Worm (Caenorhabditis elegans) whole organism, L1 larva: Measurements from ENCODE around the gene clec-2.

Experiments
- C34B4.2 ChIP-seq: sonication (generic microtip); optimal IDR thresholded peaks from 2 replicates; lab custom pipeline; 2017; ENCODE audit warnings: mild to moderate bottlenecking, missing genetic modification characterization, missing compliant biosample characterization
- alr-1 ChIP-seq: fragments of 200-800 bp; sonication (Bioruptor generic); optimal IDR thresholded peaks from 2 replicates; lab custom pipeline; 2018; ENCODE audit warnings: borderline replicate concordance, mild to moderate bottlenecking, missing genetic modification characterization, missing compliant biosample characterization
- aly-2 ChIP-seq: fragments of 150-350 bp; optimal IDR thresholded peaks from 2 replicates; lab custom pipeline; 2014; ENCODE audit warnings: missing biosample characterization, missing genetic modification characterization
- ama-1 ChIP-seq: fragments of 150-350 bp; optimal IDR thresholded peaks from 2 replicates; lab custom pipeline; 2014
- ceh-63 ChIP-seq: fragments of 200-800 bp; sonication (Bioruptor generic); optimal IDR thresholded peaks from 2 replicates; lab custom pipeline; 2018; ENCODE audit warnings: mild to moderate bottlenecking, missing genetic modification characterization, missing compliant biosample characterization
- ceh-82 ChIP-seq, 3 experiments: fragments of 150-350 bp in 1 of 3; sonication (generic microtip) in 2 of 3; optimal IDR thresholded peaks; 2 replicates each; lab custom pipeline; 2014 to 2017; ENCODE audit warnings: missing biosample characterization in 3 of 3, missing genetic modification characterization in 3 of 3
- ceh-90 ChIP-seq: sonication (generic microtip); optimal IDR thresholded peaks from 2 replicates; lab custom pipeline; 2016; ENCODE audit warnings: missing genetic modification characterization, missing compliant biosample characterization
- ces-1 ChIP-seq: fragments of 150-350 bp; optimal IDR thresholded peaks from 2 replicates; lab custom pipeline; 2014; ENCODE audit warnings: missing biosample characterization, missing genetic modification reagents, missing genetic modification characterization
- elt-3 ChIP-seq, 6 experiments: fragments of 150-350 bp in 1 of 6; sonication (generic microtip); optimal IDR thresholded peaks; 2 replicates each; lab custom pipeline; 2017 to 2018; ENCODE audit warnings: missing biosample characterization in 6 of 6, missing genetic modification characterization in 6 of 6, inconsistent platforms in 1 of 6
- fkh-10 ChIP-seq: sonication (generic microtip); optimal IDR thresholded peaks from 2 replicates; lab custom pipeline; 2017; ENCODE audit warnings: missing biosample characterization, missing genetic modification reagents, missing genetic modification characterization
- fkh-4 ChIP-seq: sonication (generic microtip); optimal IDR thresholded peaks from 2 replicates; lab custom pipeline; 2016; ENCODE audit warnings: missing compliant biosample characterization, missing genetic modification characterization, borderline replicate concordance
- grh-1 ChIP-seq: fragments of 200-800 bp; sonication (Bioruptor generic); IDR thresholded peaks from 2 replicates; pipeline ENCODE4 v1.3.6; 2022; ENCODE audit warnings: missing genetic modification reagents, missing genetic modification characterization, missing compliant biosample characterization
- irx-1 ChIP-seq: sonication (generic microtip); optimal IDR thresholded peaks from 2 replicates; lab custom pipeline; 2016; ENCODE audit warnings: missing genetic modification characterization, missing compliant biosample characterization
- isw-1 ChIP-seq: fragments of 200-800 bp; sonication (Bioruptor generic); IDR thresholded peaks from 2 replicates; pipeline ENCODE4 v1.3.6; 2022; ENCODE audit warnings: missing genetic modification characterization, missing compliant biosample characterization
- jun-1 ChIP-seq: fragments of 150-350 bp; optimal IDR thresholded peaks from 2 replicates; lab custom pipeline; 2014; ENCODE audit warnings: missing biosample characterization, missing genetic modification reagents, missing genetic modification characterization
- lin-35 ChIP-seq, 2 experiments: fragments of 150-350 bp; optimal IDR thresholded peaks; 2 replicates each; lab custom pipeline; 2014; ENCODE audit warnings: missing biosample characterization in 2 of 2, missing genetic modification characterization in 2 of 2, missing genetic modification reagents in 2 of 2
- lin-39 ChIP-seq: fragments of 150-350 bp; optimal IDR thresholded peaks from 2 replicates; lab custom pipeline; 2014; ENCODE audit warnings: missing biosample characterization, missing genetic modification reagents, missing genetic modification characterization
- lir-3 ChIP-seq: sonication (generic microtip); optimal IDR thresholded peaks from 2 replicates; lab custom pipeline; 2016; ENCODE audit warnings: mild to moderate bottlenecking, missing genetic modification characterization, moderate library complexity, missing compliant biosample characterization; ENCODE audit not compliant: poor library complexity
- lsy-2 ChIP-seq, 2 experiments: fragments of 150-350 bp; optimal IDR thresholded peaks; 2 replicates each; lab custom pipeline; 2014; ENCODE audit warnings: missing biosample characterization in 2 of 2, missing genetic modification characterization in 2 of 2
- mab-9 ChIP-seq: fragments of 200-800 bp; sonication (Bioruptor generic); IDR thresholded peaks from 2 replicates; pipeline ENCODE4 v1.3.6; 2022; ENCODE audit warnings: missing genetic modification reagents, missing genetic modification characterization, missing compliant biosample characterization
- nhr-11 ChIP-seq: fragments of 150-350 bp; optimal IDR thresholded peaks from 2 replicates; lab custom pipeline; 2014; ENCODE audit warnings: missing biosample characterization, missing genetic modification characterization
- nhr-19 ChIP-seq: fragments of 200-800 bp; sonication (Bioruptor generic); conservative IDR thresholded peaks from 2 replicates; pipeline ENCODE4 v1.3.6; 2022; ENCODE audit warnings: missing genetic modification characterization, missing compliant biosample characterization
- nhr-76 ChIP-seq: sonication (generic microtip); optimal IDR thresholded peaks from 2 replicates; lab custom pipeline; 2017; ENCODE audit warnings: missing biosample characterization, missing genetic modification characterization
- nhr-77 ChIP-seq: fragments of 150-350 bp; optimal IDR thresholded peaks from 2 replicates; lab custom pipeline; 2014; ENCODE audit warnings: missing biosample characterization, missing genetic modification characterization
- pax-3 ChIP-seq: fragments of 200-800 bp; sonication (Bioruptor generic); optimal IDR thresholded peaks from 2 replicates; lab custom pipeline; 2018; ENCODE audit warnings: mild to moderate bottlenecking, missing genetic modification characterization, moderate library complexity, missing compliant biosample characterization
- pqm-1 ChIP-seq: sonication (generic microtip); optimal IDR thresholded peaks from 3 replicates; lab custom pipeline; 2017; ENCODE audit warnings: missing biosample characterization, missing genetic modification characterization
- rnt-1 ChIP-seq: sonication (generic microtip); optimal IDR thresholded peaks from 2 replicates; lab custom pipeline; 2016; ENCODE audit warnings: mild to moderate bottlenecking, missing genetic modification characterization, moderate library complexity, missing compliant biosample characterization
- snu-23 ChIP-seq: sonication (generic microtip); optimal IDR thresholded peaks from 2 replicates; lab custom pipeline; 2016; ENCODE audit warnings: missing genetic modification characterization, missing compliant biosample characterization
- sox-4 ChIP-seq: sonication (generic microtip); optimal IDR thresholded peaks from 2 replicates; lab custom pipeline; 2016; ENCODE audit warnings: missing genetic modification characterization, missing compliant biosample characterization
- tbx-2 ChIP-seq: sonication (generic microtip); optimal IDR thresholded peaks from 2 replicates; lab custom pipeline; 2016; ENCODE audit warnings: missing genetic modification characterization, missing compliant biosample characterization
- tlp-1 ChIP-seq: fragments of 150-350 bp; optimal IDR thresholded peaks from 2 replicates; lab custom pipeline; 2014; ENCODE audit warnings: missing biosample characterization, missing genetic modification characterization
- unc-130 ChIP-seq: fragments of 150-350 bp; optimal IDR thresholded peaks from 2 replicates; lab custom pipeline; 2017; ENCODE audit warnings: missing biosample characterization, missing genetic modification characterization, inconsistent platforms
- unc-30 ChIP-seq: sonication (generic microtip); optimal IDR thresholded peaks from 2 replicates; lab custom pipeline; 2017; ENCODE audit warnings: missing biosample characterization, missing genetic modification characterization
- unc-62 ChIP-seq: fragments of 150-350 bp; optimal IDR thresholded peaks from 2 replicates; lab custom pipeline; 2014; ENCODE audit warnings: missing biosample characterization, missing genetic modification reagents, missing genetic modification characterization
- unc-86 ChIP-seq: sonication (generic microtip); optimal IDR thresholded peaks from 2 replicates; lab custom pipeline; 2016; ENCODE audit warnings: missing genetic modification characterization, missing compliant biosample characterization
- vab-15 ChIP-seq: sonication (generic microtip); optimal IDR thresholded peaks from 2 replicates; lab custom pipeline; 2017; ENCODE audit warnings: missing genotype, mild to moderate bottlenecking, missing genetic modification characterization, missing compliant biosample characterization
- xbp-1 ChIP-seq: sonication (generic microtip); optimal IDR thresholded peaks from 2 replicates; lab custom pipeline; 2016; ENCODE audit warnings: missing genetic modification characterization, missing compliant biosample characterization
- ztf-4 ChIP-seq: fragments of 150-350 bp; optimal IDR thresholded peaks from 2 replicates; lab custom pipeline; 2014; ENCODE audit warnings: missing biosample characterization, missing genetic modification characterization

Gene clec-2

ce11 chrII:3000535-3001264 is 22.5 kb downstream of the clec-2 start, which contains the start of gene lido-9:
Gene lido-9 (plus strand): TSS chrII:3000768.
- no peak for TF ChIP-seq nhr-19 (GFP tag; lab: Robert Waterston, UW)
- TF ChIP-seq tbx-2 (tag; lab: Kevin White, UChicago), result no peak
- no peak for TF ChIP-seq ceh-90 (tag; lab: Kevin White, UChicago)
- TF ChIP-seq fkh-4 (tag; lab: Kevin White, UChicago), result no peak
- TF ChIP-seq unc-62 (GFP tag; lab: Kevin White, UChicago), result no peak
- no peak for TF ChIP-seq ceh-82 (tag; optimal IDR thresholded peaks at IDR 0.05; lab: Kevin White, UChicago)
- no peak for TF ChIP-seq ztf-4 (tag; lab: Kevin White, UChicago)
- TF ChIP-seq grh-1, result no peak
- TF ChIP-seq lin-35 (GFP tag; optimal IDR thresholded peaks at IDR 0.05; lab: Kevin White, UChicago), result no peak
- TF ChIP-seq snu-23 (GFP tag; lab: Kevin White, UChicago), result no peak
- no peak for TF ChIP-seq alr-1 (tag; lab: Kevin White, UChicago)
- TF ChIP-seq lsy-2 (tag; optimal IDR thresholded peaks at IDR 0.05; lab: Kevin White, UChicago), result no peak
- no peak for TF ChIP-seq unc-30 (tag; lab: Kevin White, UChicago)
- no peak for TF ChIP-seq elt-3 (tag; optimal IDR thresholded peaks at IDR 0.05; lab: Kevin White, UChicago)
- TF ChIP-seq ces-1 (GFP tag; lab: Kevin White, UChicago), result no peak
- TF ChIP-seq fkh-10 (GFP tag; lab: Kevin White, UChicago), result no peak

ce11 chrII:2997828-2998441 is 25.3 kb downstream of the clec-2 start:
- TF ChIP-seq tlp-1 (tag; lab: Kevin White, UChicago), result no peak
- no peak for TF ChIP-seq pqm-1
- TF ChIP-seq vab-15 (tag; lab: Kevin White, UChicago), result no peak
- TF ChIP-seq lir-3 (tag; lab: Kevin White, UChicago), result no peak
- TF ChIP-seq nhr-76 (tag; lab: Kevin White, UChicago), result no peak
- no peak for TF ChIP-seq ztf-4 (tag; lab: Kevin White, UChicago)
- TF ChIP-seq mab-9, result no peak
- no peak for TF ChIP-seq irx-1 (tag; lab: Kevin White, UChicago)
- TF ChIP-seq lin-39 (tag; lab: Kevin White, UChicago), result no peak
- TF ChIP-seq aly-2 (tag; lab: Kevin White, UChicago), result no peak
- no peak for TF ChIP-seq nhr-77 (tag; lab: Kevin White, UChicago)
- no peak for TF ChIP-seq xbp-1 (tag; lab: Kevin White, UChicago)
- TF ChIP-seq unc-86, result no peak

- TF ChIP-seq pax-3 (tag; lab: Kevin White, UChicago) (no peak), isw-1 (no peak), sox-4 (tag; lab: Kevin White, UChicago) (no peak), nhr-11 (tag; lab: Kevin White, UChicago) (no peak), ama-1 (lab: Kevin White, UChicago) (no peak), jun-1 (tag; lab: Kevin White, UChicago) (no peak), ceh-82 (tag; optimal IDR thresholded peaks at IDR 0.05; lab: Kevin White, UChicago) (no peak), fkh-10 (GFP tag; lab: Kevin White, UChicago) (no peak), unc-130 (tag; lab: Kevin White, UChicago) (no peak), fkh-4 (tag; lab: Kevin White, UChicago) (no peak), ceh-63 (no peak), irx-1 (tag; lab: Kevin White, UChicago) (no peak), vab-15 (tag; lab: Kevin White, UChicago) (no peak), rnt-1 (no peak), C34B4.2 (tag; lab: Kevin White, UChicago) (no peak), lin-35 (GFP tag; optimal IDR thresholded peaks at IDR 0.05; lab: Kevin White, UChicago) (no peak), pqm-1 (no peak)
Observed at ce11 chrII:2996721-2997120, 26.5 kb downstream of the clec-2 start, which contains the start of gene lido-8. Gene lido-8 (plus strand): TSS chrII:2997021.
